Fruit fly (Drosophila melanogaster): ENCODE data around the gene CG13482.

dm6 chr3L:14363103-14363751 is 34.1 kb downstream of the CG13482 start:
- no peak for TF ChIP-seq CG8478 (optimal IDR thresholded peaks at IDR 0.05)
- TF ChIP-seq CTCF (optimal IDR thresholded peaks at IDR 0.05), result no peak
